Worm (Caenorhabditis elegans) whole organism, late embryonic: ENCODE results near the gene arx-2.

Experiments
- lim-6 ChIP-seq: sonication (generic microtip); optimal IDR thresholded peaks from 2 replicates; lab custom pipeline; 2016; ENCODE audit warnings: missing genetic modification characterization, missing compliant biosample characterization
- rnt-1 ChIP-seq: sonication (generic microtip); optimal IDR thresholded peaks from 2 replicates; lab custom pipeline; 2016; ENCODE audit warnings: missing genetic modification characterization, missing compliant biosample characterization

ce11 chrV:10350054-10350453 is 11.9 kb upstream of the arx-2 start, which contains the start of gene K07C5.9:
- TF ChIP-seq lim-6 (no peak), rnt-1 (no peak)
